Worm (Caenorhabditis elegans): ENCODE results near the gene C34F6.12.

- no peak for TF ChIP-seq nfya-1 (tag; optimal IDR thresholded peaks at IDR 0.05)
- no peak for TF ChIP-seq pqm-1 (tag; optimal IDR thresholded peaks at IDR 0.05)
- TF ChIP-seq syd-9 (tag; optimal IDR thresholded peaks at IDR 0.05), result no peak
- TF ChIP-seq fax-1 (tag; optimal IDR thresholded peaks at IDR 0.05), result no peak
- TF ChIP-seq ceh-22 (tag; optimal IDR thresholded peaks at IDR 0.05), result no peak
- TF ChIP-seq fkh-10 (GFP tag; optimal IDR thresholded peaks at IDR 0.05), result no peak
These were observed 36.1 kb downstream of the C34F6.12 start for ce11 chrX:11190443-11190842.

Measured in whole organism, late embryonic.